Fruit fly (Drosophila melanogaster) whole organism, embryonic: Measurements from ENCODE around the gene CG31809.

Source experiments
- CG10147 ChIP-seq: fragments of 200-800 bp; sonication (Bioruptor generic); optimal IDR thresholded peaks from 2 replicates; lab custom pipeline; 2019; ENCODE audit warnings: missing biosample characterization, mild to moderate bottlenecking, missing genetic modification characterization, moderate library complexity
- CG11560 ChIP-seq: fragments of 200-800 bp; sonication (Bioruptor generic); IDR thresholded peaks from 3 replicates; pipeline ENCODE4 v1.3.6; 2022; ENCODE audit warnings: missing biosample characterization, missing genetic modification characterization
- CG12659 ChIP-seq: fragments of 200-800 bp; sonication (Bioruptor generic); optimal IDR thresholded peaks from 3 replicates; lab custom pipeline; 2017; ENCODE audit warnings: mild to moderate bottlenecking, missing biosample characterization, missing genetic modification reagents, missing genetic modification characterization
- CG14050 ChIP-seq: fragments of 200-800 bp; sonication (Bioruptor generic); IDR thresholded peaks from 3 replicates; pipeline ENCODE4 v1.3.6; 2022; ENCODE audit warnings: missing biosample characterization, missing genetic modification characterization
- CG1603 ChIP-seq: fragments of 200-800 bp; sonication (Bioruptor generic); optimal IDR thresholded peaks from 2 replicates; lab custom pipeline; 2019; ENCODE audit warnings: missing biosample characterization, mild to moderate bottlenecking, missing genetic modification characterization, moderate library complexity
- CG17359 ChIP-seq: fragments of 200-800 bp; sonication (Bioruptor generic); optimal IDR thresholded peaks from 3 replicates; lab custom pipeline; 2018; ENCODE audit warnings: missing biosample characterization, mild to moderate bottlenecking, missing genetic modification characterization, moderate library complexity
- CG17568 ChIP-seq: fragments of 200-800 bp; sonication (Bioruptor generic); optimal IDR thresholded peaks from 2 replicates; lab custom pipeline; 2018; ENCODE audit warnings: missing biosample characterization, mild to moderate bottlenecking, missing genetic modification characterization, moderate library complexity
- CG17802 ChIP-seq: fragments of 200-800 bp; sonication (Bioruptor generic); optimal IDR thresholded peaks from 2 replicates; lab custom pipeline; 2018; ENCODE audit warnings: missing biosample characterization, mild to moderate bottlenecking, missing genetic modification characterization, moderate library complexity
- CG18262 ChIP-seq: fragments of 200-800 bp; optimal IDR thresholded peaks from 3 replicates; lab custom pipeline; 2019; ENCODE audit warnings: missing biosample characterization, mild to moderate bottlenecking, missing genetic modification characterization, moderate library complexity
- CG30403 ChIP-seq: fragments of 200-800 bp; sonication (Bioruptor generic); optimal IDR thresholded peaks from 3 replicates; lab custom pipeline; 2016; ENCODE audit warnings: missing biosample characterization, missing genetic modification characterization
- CG30431 ChIP-seq: fragments of 200-800 bp; sonication (Bioruptor generic); optimal IDR thresholded peaks from 2 replicates; lab custom pipeline; 2017; ENCODE audit warnings: missing biosample characterization, missing genetic modification characterization
- CG31224 ChIP-seq: fragments of 200-800 bp; sonication (Bioruptor generic); IDR thresholded peaks from 2 replicates; pipeline ENCODE4 v1.3.6; 2022; ENCODE audit warnings: missing biosample characterization, missing genetic modification characterization
- CG3281 ChIP-seq: fragments of 200-800 bp; sonication (Bioruptor generic); optimal IDR thresholded peaks from 3 replicates; lab custom pipeline; 2017; ENCODE audit warnings: missing biosample characterization, mild to moderate bottlenecking, missing genetic modification characterization
- CG3847 ChIP-seq: fragments of 200-800 bp; sonication (Bioruptor generic); IDR thresholded peaks from 2 replicates; pipeline ENCODE4 v1.3.6; 2022; ENCODE audit warnings: missing biosample characterization, missing genetic modification characterization
- CG6765 ChIP-seq: fragments of 200-800 bp; sonication (Bioruptor generic); optimal IDR thresholded peaks from 3 replicates; lab custom pipeline; 2017; ENCODE audit warnings: missing biosample characterization, mild to moderate bottlenecking, missing genetic modification characterization
- CG6813 ChIP-seq: fragments of 200-800 bp; sonication (Bioruptor generic); optimal IDR thresholded peaks from 2 replicates; lab custom pipeline; 2017; ENCODE audit warnings: missing biosample characterization, missing genetic modification characterization, mild to moderate bottlenecking, moderate library complexity, missing genetic modification reagents
- D19A ChIP-seq: fragments of 200-800 bp; optimal IDR thresholded peaks from 3 replicates; lab custom pipeline; 2019; ENCODE audit warnings: missing biosample characterization, mild to moderate bottlenecking, missing genetic modification characterization, moderate library complexity
- Dbx ChIP-seq: fragments of 200-800 bp; sonication (Bioruptor generic); IDR thresholded peaks from 3 replicates; pipeline ENCODE4 v1.3.6; 2022; ENCODE audit warnings: missing biosample characterization, missing genetic modification characterization
- Dip2 ChIP-seq: fragments of 200-800 bp; sonication (Bioruptor generic); IDR thresholded peaks from 2 replicates; pipeline ENCODE4 v1.3.6; 2022; ENCODE audit warnings: missing biosample characterization, missing genetic modification characterization
- Eip74EF ChIP-seq, 2 experiments: fragments of 200-800 bp in 1 of 2; fragments of >200 bp in 1 of 2; sonication (Bioruptor generic) in 1 of 2; optimal IDR thresholded peaks; 2 replicates each; lab custom pipeline; 2017 to 2019; ENCODE audit warnings: missing biosample characterization in 2 of 2, missing genetic modification characterization in 2 of 2, mild to moderate bottlenecking in 1 of 2, moderate library complexity in 1 of 2
- Fer1 ChIP-seq: fragments of 200-800 bp; sonication (Bioruptor generic); optimal IDR thresholded peaks from 2 replicates; lab custom pipeline; 2017; ENCODE audit warnings: missing biosample characterization, mild to moderate bottlenecking, missing genetic modification characterization
- Hmr ChIP-seq: fragments of 200-800 bp; sonication (Bioruptor generic); optimal IDR thresholded peaks from 3 replicates; lab custom pipeline; 2017; ENCODE audit warnings: mild to moderate bottlenecking, missing biosample characterization, missing genetic modification reagents, missing genetic modification characterization
- Med ChIP-seq: fragments of 200-800 bp; sonication (Bioruptor generic); peaks from one replicate; lab custom pipeline; 2016; ENCODE audit warnings: missing biosample characterization, missing genetic modification characterization, mild to moderate bottlenecking, inconsistent platforms, moderate library complexity
- Nf-YC ChIP-seq: fragments of 200-800 bp; optimal IDR thresholded peaks from 3 replicates; lab custom pipeline; 2019; ENCODE audit warnings: missing biosample characterization, mild to moderate bottlenecking, missing genetic modification characterization, moderate library complexity
- Oli ChIP-seq: fragments of 200-800 bp; sonication (Bioruptor generic); optimal IDR thresholded peaks from 2 replicates; lab custom pipeline; 2018; ENCODE audit warnings: missing biosample characterization, mild to moderate bottlenecking, missing genetic modification characterization, moderate library complexity
- PHDP ChIP-seq: fragments of 200-800 bp; sonication (Bioruptor generic); optimal IDR thresholded peaks from 3 replicates; lab custom pipeline; 2018; ENCODE audit warnings: missing biosample characterization, mild to moderate bottlenecking, missing genetic modification characterization, moderate library complexity
- Pdp1 ChIP-seq, 2 experiments: fragments of 200-800 bp; sonication (Bioruptor generic); optimal IDR thresholded peaks; 3 replicates each; lab custom pipeline; 2016; ENCODE audit warnings: missing biosample characterization in 2 of 2, missing genetic modification characterization in 2 of 2, mild to moderate bottlenecking in 1 of 2, moderate library complexity in 1 of 2
- Vsx1 ChIP-seq: fragments of 200-800 bp; sonication (Bioruptor generic); optimal IDR thresholded peaks from 2 replicates; lab custom pipeline; 2017; ENCODE audit warnings: missing biosample characterization, mild to moderate bottlenecking, missing genetic modification characterization, missing genetic modification reagents
- bsh ChIP-seq, 2 experiments: fragments of 200-800 bp; sonication (Bioruptor generic); optimal IDR thresholded peaks; 2 replicates each; lab custom pipeline; 2017 to 2018; ENCODE audit warnings: mild to moderate bottlenecking in 2 of 2, missing biosample characterization in 2 of 2, missing genetic modification characterization in 2 of 2, moderate library complexity in 1 of 2
- danr ChIP-seq: fragments of 200-800 bp; sonication (Bioruptor generic); IDR thresholded peaks from 2 replicates; pipeline ENCODE4 v1.3.6; 2022; ENCODE audit warnings: missing biosample characterization, missing genetic modification characterization
- emc ChIP-seq: fragments of 200-800 bp; sonication (Bioruptor generic); optimal IDR thresholded peaks from 2 replicates; lab custom pipeline; 2016; ENCODE audit warnings: missing biosample characterization, missing genetic modification characterization
- fru ChIP-seq: fragments of >200 bp; optimal IDR thresholded peaks from 2 replicates; lab custom pipeline; 2017
- gcm ChIP-seq: fragments of 200-800 bp; sonication (Bioruptor generic); optimal IDR thresholded peaks from 2 replicates; lab custom pipeline; 2019; ENCODE audit warnings: missing biosample characterization, mild to moderate bottlenecking, missing genetic modification characterization, moderate library complexity
- grau ChIP-seq: fragments of 200-800 bp; optimal IDR thresholded peaks from 3 replicates; lab custom pipeline; 2019; ENCODE audit warnings: missing biosample characterization, mild to moderate bottlenecking, missing genetic modification characterization, moderate library complexity
- her ChIP-seq: fragments of 200-800 bp; sonication (Bioruptor generic); optimal IDR thresholded peaks from 2 replicates; lab custom pipeline; 2016; ENCODE audit warnings: missing biosample characterization, missing genetic modification characterization
- lab ChIP-seq: fragments of 200-800 bp; sonication (Bioruptor generic); optimal IDR thresholded peaks from 3 replicates; lab custom pipeline; 2017; ENCODE audit warnings: missing biosample characterization, missing genetic modification characterization, mild to moderate bottlenecking, moderate library complexity, missing genetic modification reagents
- luna ChIP-seq: fragments of 200-800 bp; sonication (Bioruptor generic); optimal IDR thresholded peaks from 2 replicates; lab custom pipeline; 2016; ENCODE audit warnings: missing biosample characterization, missing genetic modification characterization
- mirr ChIP-seq: fragments of 200-800 bp; sonication (Bioruptor generic); optimal IDR thresholded peaks from 3 replicates; lab custom pipeline; 2018; ENCODE audit warnings: missing biosample characterization, mild to moderate bottlenecking, missing genetic modification characterization
- mld ChIP-seq: fragments of 200-800 bp; sonication (Bioruptor generic); IDR thresholded peaks from 3 replicates; pipeline ENCODE4 v1.3.6; 2022; ENCODE audit warnings: missing biosample characterization, missing genetic modification characterization; ENCODE audit not compliant: partially characterized antibody
- nmo ChIP-seq: fragments of 200-800 bp; sonication (Bioruptor generic); optimal IDR thresholded peaks from 2 replicates; lab custom pipeline; 2018; ENCODE audit warnings: missing biosample characterization, mild to moderate bottlenecking, missing genetic modification characterization, moderate library complexity
- odd ChIP-seq: fragments of 200-800 bp; sonication (Bioruptor generic); optimal IDR thresholded peaks from 2 replicates; lab custom pipeline; 2017; ENCODE audit warnings: missing biosample characterization, mild to moderate bottlenecking, missing genetic modification characterization
- pfk ChIP-seq: fragments of 200-800 bp; sonication (Bioruptor generic); optimal IDR thresholded peaks from 2 replicates; lab custom pipeline; 2018; ENCODE audit warnings: missing biosample characterization, mild to moderate bottlenecking, missing genetic modification characterization, moderate library complexity
- pros ChIP-seq: fragments of 200-800 bp; sonication (Bioruptor generic); optimal IDR thresholded peaks from 3 replicates; lab custom pipeline; 2019; ENCODE audit warnings: missing biosample characterization, mild to moderate bottlenecking, missing genetic modification characterization, moderate library complexity
- sens ChIP-seq: fragments of 200-800 bp; sonication (Bioruptor generic); peaks from one replicate; lab custom pipeline; 2016; ENCODE audit warnings: missing biosample characterization, missing genetic modification characterization
- slou ChIP-seq: fragments of 200-800 bp; sonication (Bioruptor generic); optimal IDR thresholded peaks from 3 replicates; lab custom pipeline; 2016; ENCODE audit warnings: missing biosample characterization, missing genetic modification characterization
- ttk ChIP-seq: fragments of 200-800 bp; sonication (Bioruptor generic); IDR thresholded peaks from 2 replicates; pipeline ENCODE4 v2.1.2; 2022; ENCODE audit warnings: missing biosample characterization, missing genetic modification characterization
- z ChIP-seq: fragments of 200-800 bp; sonication (Bioruptor generic); IDR thresholded peaks from 3 replicates; pipeline ENCODE4 v1.3.6; 2022; ENCODE audit warnings: missing biosample characterization, missing genetic modification characterization

CG31809 gene

dm6 chr2L:16824905-16825333 lies 33.6 kb downstream of the CG31809 start, which contains the start of gene Cse1 (continued):
- TF ChIP-seq mld (GFP tag; lab: Robert Waterston, UW): peak; percentile 52; the same call in 1 of the 3 replicates
- peak; percentile 59 for TF ChIP-seq Med
- TF ChIP-seq Oli (tag; lab: Kevin White, UChicago): no peak
- no peak for TF ChIP-seq her (GFP tag; lab: Kevin White, UChicago)
- TF ChIP-seq nmo: peak; percentile 40
- no peak for TF ChIP-seq fru (lab: Kevin White, UChicago)
- 0 out of 2 replicates have a peak, but pooled peaks have one; percentile 22 for TF ChIP-seq CG31224
- TF ChIP-seq CG12659: peak; percentile 21

- TF ChIP-seq CG30431 (GFP tag; lab: Kevin White, UChicago): no peak
- no peak for TF ChIP-seq CG10147 (GFP tag; lab: Kevin White, UChicago)
- no peak for TF ChIP-seq Dip2 (GFP tag; lab: Robert Waterston, UW)
- no peak for TF ChIP-seq slou (GFP tag; lab: Kevin White, UChicago)
- TF ChIP-seq ttk: no peak
- TF ChIP-seq danr (GFP tag; lab: Robert Waterston, UW): no peak
- TF ChIP-seq CG18262 (tag; lab: Kevin White, UChicago): no peak
- no peak for TF ChIP-seq emc
- TF ChIP-seq Dbx (GFP tag; lab: Robert Waterston, UW): no peak
- TF ChIP-seq bsh (GFP tag; optimal IDR thresholded peaks at IDR 0.05; lab: Kevin White, UChicago): no peak
Observed at dm6 chr2L:16820993-16821392, 37.5 kb downstream of the CG31809 start, which contains the start of gene CG13280. CG13280 (minus strand) TSS chr2L:16821093.

dm6 chr2L:16819714-16820113 lies 38.8 kb downstream of the CG31809 start:
- TF ChIP-seq CG1603 (tag; lab: Kevin White, UChicago) (no peak), sens (GFP tag; lab: Kevin White, UChicago) (peak; percentile 20), gcm (GFP tag; lab: Kevin White, UChicago) (peak; percentile 40), CG11560 (tag; lab: Robert Waterston, UW) (no peak), CG6813 (peak; percentile 27), D19A (tag; lab: Kevin White, UChicago) (no peak), pros (GFP tag; lab: Kevin White, UChicago) (no peak), lab (GFP tag; lab: Kevin White, UChicago) (peak; percentile 44), Pdp1 (GFP tag; optimal IDR thresholded peaks at IDR 0.05; lab: Kevin White, UChicago) (peak in 1 of 2 experiments; percentile 19), Eip74EF (GFP tag; optimal IDR thresholded peaks at IDR 0.05; lab: Kevin White, UChicago) (peak in 1 of 2 experiments; percentile 37), CG17802 (tag; lab: Kevin White, UChicago) (no peak), mirr (peak; percentile 68), CG3847 (GFP tag; lab: Robert Waterston, UW) (no peak), Hmr (GFP tag; lab: Kevin White, UChicago) (peak; percentile 61), luna (GFP tag; lab: Kevin White, UChicago) (no peak), Oli (tag; lab: Kevin White, UChicago) (peak; percentile 7), CG14050 (GFP tag; lab: Robert Waterston, UW) (no peak), CG3281 (peak; percentile 65), CG6765 (peak; percentile 51), pfk (GFP tag; lab: Kevin White, UChicago) (peak; percentile 16), CG30403 (GFP tag; lab: Kevin White, UChicago) (no peak), CG31224 (peak; percentile 89), Fer1 (GFP tag; lab: Kevin White, UChicago) (peak; percentile 54), z (peak; percentile 48; the same call in 1 of the 3 replicates), Nf-YC (tag; lab: Kevin White, UChicago) (peak; percentile 60), CG17568 (peak; percentile 70), odd (GFP tag; lab: Kevin White, UChicago) (peak; percentile 62), grau (tag; lab: Kevin White, UChicago) (peak; percentile 37), Vsx1 (GFP tag; lab: Kevin White, UChicago) (peak; percentile 62), ttk (no peak), PHDP (tag; lab: Kevin White, UChicago) (peak; percentile 74), CG17359 (tag; lab: Kevin White, UChicago) (peak; percentile 14)
